Comparison of ENCODE assay signal across 5 fruit fly cellular contexts in the genomic region with DNA sequence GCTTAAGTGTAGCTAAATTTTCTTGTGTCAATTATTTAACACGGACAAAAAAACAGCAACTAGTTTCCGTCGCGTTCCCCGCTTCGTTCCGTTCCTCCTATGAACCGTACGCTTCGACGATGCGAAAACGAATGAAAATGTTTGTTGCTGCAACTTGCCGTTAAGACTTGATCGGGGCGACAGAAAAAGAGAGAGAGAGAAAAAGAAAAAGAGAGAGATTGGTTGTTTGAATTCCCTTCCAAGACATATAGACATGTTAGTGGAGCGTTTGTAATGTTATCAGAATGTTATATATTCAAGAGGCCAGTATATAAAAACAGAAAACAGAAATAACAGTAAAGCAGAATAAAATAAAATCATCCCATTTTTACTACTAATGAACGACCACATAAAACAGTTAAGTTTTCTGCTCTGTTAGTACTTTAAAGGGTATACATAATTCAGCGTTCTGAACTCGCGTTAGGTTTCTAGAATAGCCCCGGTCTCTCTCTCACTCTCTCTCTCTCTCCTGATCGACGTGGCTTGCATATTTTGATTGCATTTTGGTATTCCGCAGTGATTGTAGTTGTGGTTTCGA.
TF ChIP-seq lines count a peak whose summit lies in the region.

A gene (minus strand): TSS at position 137 of the 577 bp plus-strand sequence.

TF ChIP-seq in whole organism, adult, 20 proteins besides CTCF, POLR2A, EP300 and RAD21 (continued from another document):
- TF ChIP-seq Clk (GFP tag; optimal IDR thresholded peaks at IDR 0.05; lab: Kevin White, UChicago) (peak; percentile 44), CG14711 (tag; optimal IDR thresholded peaks at IDR 0.05; lab: Kevin White, UChicago) (peak; percentile 80), Mnt (GFP tag; optimal IDR thresholded peaks at IDR 0.05; lab: Kevin White, UChicago) (peak; percentile 81), cnc (optimal IDR thresholded peaks at IDR 0.05; lab: Kevin White, UChicago) (no peak)
TF ChIP-seq in whole organism, adult: peak in this region for 19.

TF ChIP-seq in whole organism, embryonic, 481 proteins besides CTCF, POLR2A, EP300 and RAD21 (continued from another document and continues in another):
- TF ChIP-seq D (optimal IDR thresholded peaks at IDR 0.05; lab: Kevin White, UChicago): no peak
- peak; percentile 85 for TF ChIP-seq D (GFP tag; optimal IDR thresholded peaks at IDR 0.05; lab: Kevin White, UChicago)
- peak; percentile 92 for TF ChIP-seq ttk (GFP tag; IDR thresholded peaks at IDR 0.05; lab: Robert Waterston, UW)
- peak; percentile 91 for TF ChIP-seq CG10147 (GFP tag; optimal IDR thresholded peaks at IDR 0.05; lab: Kevin White, UChicago)
- TF ChIP-seq Hmx (GFP tag; optimal IDR thresholded peaks at IDR 0.05; lab: Kevin White, UChicago): peak; percentile 70
- peak; percentile 95 for TF ChIP-seq CG30403 (GFP tag; optimal IDR thresholded peaks at IDR 0.05; lab: Kevin White, UChicago)
- TF ChIP-seq ham (GFP tag; IDR thresholded peaks at IDR 0.05; lab: Robert Waterston, UW): peak; percentile 63; the same call in 1 of the 2 replicates
- TF ChIP-seq zf30C (GFP tag; optimal IDR thresholded peaks at IDR 0.05; lab: Kevin White, UChicago): no peak
- TF ChIP-seq pita (GFP tag; optimal IDR thresholded peaks at IDR 0.05; lab: Kevin White, UChicago): no peak
- peak; percentile 67 for TF ChIP-seq CG30431 (GFP tag; optimal IDR thresholded peaks at IDR 0.05; lab: Kevin White, UChicago)
- TF ChIP-seq Scr (GFP tag; IDR thresholded peaks at IDR 0.05; lab: Robert Waterston, UW; ENCODE audit: partially characterized antibody): 0 out of 2 replicates have a peak, but pooled peaks have one; percentile 38
- TF ChIP-seq cwo (GFP tag; optimal IDR thresholded peaks at IDR 0.05; lab: Kevin White, UChicago): peak; percentile 88
- peak; percentile 30; the same call in 1 of the 2 replicates for TF ChIP-seq sna (GFP tag; IDR thresholded peaks at IDR 0.05; lab: Robert Waterston, UW; ENCODE audit: partially characterized antibody)
- TF ChIP-seq toy (GFP tag; IDR thresholded peaks at IDR 0.05; lab: Robert Waterston, UW): peak; percentile 79; the same call in 1 of the 2 replicates
- TF ChIP-seq Myb (GFP tag; optimal IDR thresholded peaks at IDR 0.05; lab: Kevin White, UChicago): peak; percentile 80
- peak; percentile 88 for TF ChIP-seq jumu (GFP tag; optimal IDR thresholded peaks at IDR 0.05; lab: Kevin White, UChicago)
- TF ChIP-seq cato (GFP tag; optimal IDR thresholded peaks at IDR 0.05; lab: Kevin White, UChicago; ENCODE audit: borderline replicate concordance): peak; percentile 85
- peak; percentile 91 for TF ChIP-seq Atf-2 (GFP tag; optimal IDR thresholded peaks at IDR 0.05; lab: Kevin White, UChicago)
- peak; percentile 79 for TF ChIP-seq ewg (GFP tag; optimal IDR thresholded peaks at IDR 0.05; lab: Kevin White, UChicago)
- peak; percentile 92 for TF ChIP-seq lab (GFP tag; optimal IDR thresholded peaks at IDR 0.05; lab: Kevin White, UChicago)
- peak; percentile 80 for TF ChIP-seq Aef1 (GFP tag; IDR thresholded peaks at IDR 0.05; lab: Robert Waterston, UW)
- peak; percentile 79 for TF ChIP-seq croc (GFP tag; conservative IDR thresholded peaks at IDR 0.05; lab: Robert Waterston, UW)
- TF ChIP-seq CG31388 (GFP tag; optimal IDR thresholded peaks at IDR 0.05; lab: Kevin White, UChicago): peak; percentile 48
- TF ChIP-seq sim (GFP tag; IDR thresholded peaks at IDR 0.05; lab: Robert Waterston, UW): peak; percentile 90
- TF ChIP-seq CG2199 (GFP tag; IDR thresholded peaks at IDR 0.05; lab: Robert Waterston, UW): peak; percentile 93
- peak; percentile 84 for TF ChIP-seq ERR (GFP tag; optimal IDR thresholded peaks at IDR 0.05; lab: Kevin White, UChicago)
- TF ChIP-seq so (GFP tag; IDR thresholded peaks at IDR 0.05; lab: Robert Waterston, UW): peak; percentile 93
- TF ChIP-seq sqz (GFP tag; optimal IDR thresholded peaks at IDR 0.05; lab: Kevin White, UChicago): peak; percentile 86

TF ChIP-seq in whole organism, prepupa, 60 proteins besides CTCF, POLR2A, EP300 and RAD21 (continued from another document and continues in another):
- TF ChIP-seq Smox (GFP tag; optimal IDR thresholded peaks at IDR 0.05; lab: Kevin White, UChicago) (peak; percentile 94), CG34406 (GFP tag; optimal IDR thresholded peaks at IDR 0.05; lab: Kevin White, UChicago) (peak; percentile 94), CG6808 (GFP tag; optimal IDR thresholded peaks at IDR 0.05; lab: Kevin White, UChicago) (peak; percentile 93), Sox14 (GFP tag; optimal IDR thresholded peaks at IDR 0.05; lab: Kevin White, UChicago) (peak; percentile 96), Ets96B (tag; optimal IDR thresholded peaks at IDR 0.05; lab: Kevin White, UChicago) (peak; percentile 91), eg (GFP tag; IDR thresholded peaks at IDR 0.05; lab: Robert Waterston, UW) (peak; percentile 88), CG3919 (GFP tag; optimal IDR thresholded peaks at IDR 0.05; lab: Kevin White, UChicago) (peak; percentile 94), CG8319 (GFP tag; optimal IDR thresholded peaks at IDR 0.05; lab: Kevin White, UChicago) (peak; percentile 90), vri (GFP tag; optimal IDR thresholded peaks at IDR 0.05; lab: Kevin White, UChicago) (peak; percentile 94), Sox102F (GFP tag; optimal IDR thresholded peaks at IDR 0.05; lab: Kevin White, UChicago) (peak; percentile 95), fd85E (GFP tag; optimal IDR thresholded peaks at IDR 0.05; lab: Kevin White, UChicago) (peak; percentile 85), spab (GFP tag; optimal IDR thresholded peaks at IDR 0.05; lab: Kevin White, UChicago) (peak; percentile 89), CG10669 (GFP tag; optimal IDR thresholded peaks at IDR 0.05; lab: Kevin White, UChicago) (peak; percentile 87), Eip93F (GFP tag; optimal IDR thresholded peaks at IDR 0.05; lab: Kevin White, UChicago) (peak; percentile 69), CG1621 (tag; optimal IDR thresholded peaks at IDR 0.05; lab: Kevin White, UChicago) (peak; percentile 88), salr (GFP tag; optimal IDR thresholded peaks at IDR 0.05; lab: Kevin White, UChicago) (peak; percentile 73 to 90), CG8632 (GFP tag; optimal IDR thresholded peaks at IDR 0.05; lab: Kevin White, UChicago) (peak; percentile 93), topi (GFP tag; optimal IDR thresholded peaks at IDR 0.05; lab: Kevin White, UChicago) (peak; percentile 96), CG16779 (tag; optimal IDR thresholded peaks at IDR 0.05; lab: Kevin White, UChicago) (peak; percentile 92), Ets21C (GFP tag; optimal IDR thresholded peaks at IDR 0.05; lab: Kevin White, UChicago) (peak; percentile 93), CG9139 (GFP tag; optimal IDR thresholded peaks at IDR 0.05; lab: Kevin White, UChicago) (peak; percentile 91), CG32006 (GFP tag; optimal IDR thresholded peaks at IDR 0.05; lab: Kevin White, UChicago) (peak; percentile 91), Met (GFP tag; optimal IDR thresholded peaks at IDR 0.05; lab: Kevin White, UChicago) (peak; percentile 97), CG6792 (GFP tag; optimal IDR thresholded peaks at IDR 0.05; lab: Kevin White, UChicago) (peak; percentile 96), CG11902 (GFP tag; optimal IDR thresholded peaks at IDR 0.05; lab: Kevin White, UChicago) (peak; percentile 81), OdsH (GFP tag; optimal IDR thresholded peaks at IDR 0.05; lab: Kevin White, UChicago) (peak; percentile 94), CG6276 (GFP tag; optimal IDR thresholded peaks at IDR 0.05; lab: Kevin White, UChicago) (peak; percentile 89), CG31627 (GFP tag; optimal IDR thresholded peaks at IDR 0.05; lab: Kevin White, UChicago) (peak; percentile 94), Eip75B (GFP tag; optimal IDR thresholded peaks at IDR 0.05; lab: Kevin White, UChicago) (peak; percentile 97), Lpt (GFP tag; optimal IDR thresholded peaks at IDR 0.05; lab: Kevin White, UChicago) (peak; percentile 88), CG7368 (GFP tag; optimal IDR thresholded peaks at IDR 0.05; lab: Kevin White, UChicago) (peak; percentile 90)

TF ChIP-seq in whole organism, pupa, 21 proteins besides CTCF, POLR2A, EP300 and RAD21 (continued from another document):
- TF ChIP-seq CG4496 (GFP tag; IDR thresholded peaks at IDR 0.05; lab: Robert Waterston, UW) (peak; percentile 87), rn (GFP tag; IDR thresholded peaks at IDR 0.05; lab: Robert Waterston, UW) (peak; percentile 66; the same call in 1 of the 2 replicates)

TF ChIP-seq in whole organism, wandering third instar larva, 38 proteins besides CTCF, POLR2A, EP300 and RAD21 (continued from another document):
- peak; percentile 69 for TF ChIP-seq Hr83 (GFP tag; optimal IDR thresholded peaks at IDR 0.05; lab: Kevin White, UChicago; ENCODE audit: poor library complexity, severe bottlenecking)
- no peak for TF ChIP-seq Abd-B (GFP tag; optimal IDR thresholded peaks at IDR 0.05; lab: Kevin White, UChicago)
- no peak for TF ChIP-seq Dfd (GFP tag; optimal IDR thresholded peaks at IDR 0.05; lab: Kevin White, UChicago)
- no peak for TF ChIP-seq N (GFP tag; optimal IDR thresholded peaks at IDR 0.05; lab: Kevin White, UChicago)
- peak; percentile 95 for TF ChIP-seq ey (GFP tag; optimal IDR thresholded peaks at IDR 0.05; lab: Kevin White, UChicago)
- peak; percentile 9 for TF ChIP-seq GATAd (GFP tag; optimal IDR thresholded peaks at IDR 0.05; lab: Kevin White, UChicago)
- TF ChIP-seq foxo (GFP tag; optimal IDR thresholded peaks at IDR 0.05; lab: Kevin White, UChicago): peak; percentile 87 to 97
- peak; percentile 76 for TF ChIP-seq dsf (GFP tag; optimal IDR thresholded peaks at IDR 0.05; lab: Kevin White, UChicago; ENCODE audit: borderline replicate concordance)
- TF ChIP-seq pan (optimal IDR thresholded peaks at IDR 0.05; lab: Kevin White, UChicago): no peak
- TF ChIP-seq Sp1 (GFP tag; optimal IDR thresholded peaks at IDR 0.05; lab: Kevin White, UChicago): peak; percentile 96
- TF ChIP-seq dl (GFP tag; optimal IDR thresholded peaks at IDR 0.05; lab: Kevin White, UChicago; ENCODE audit: insufficient read depth in 1 of 2, partially characterized antibody in 2 of 2): peak in 1 of 2 experiments; percentile 44
- TF ChIP-seq Hnf4 (GFP tag; optimal IDR thresholded peaks at IDR 0.05; lab: Kevin White, UChicago): peak; percentile 95
- TF ChIP-seq OdsH (GFP tag; optimal IDR thresholded peaks at IDR 0.05; lab: Kevin White, UChicago): peak; percentile 97
- TF ChIP-seq Jra (GFP tag; optimal IDR thresholded peaks at IDR 0.05; lab: Kevin White, UChicago): peak; percentile 94
- TF ChIP-seq tai (GFP tag; optimal IDR thresholded peaks at IDR 0.05; lab: Kevin White, UChicago): peak; percentile 78
- peak; percentile 76 for TF ChIP-seq dmrt93B (GFP tag; optimal IDR thresholded peaks at IDR 0.05; lab: Kevin White, UChicago)
- no peak for TF ChIP-seq jim (GFP tag; optimal IDR thresholded peaks at IDR 0.05; lab: Kevin White, UChicago)
- peak; percentile 91 for TF ChIP-seq sv (GFP tag; optimal IDR thresholded peaks at IDR 0.05; lab: Kevin White, UChicago)
- no peak for TF ChIP-seq lola (GFP tag; optimal IDR thresholded peaks at IDR 0.05; lab: Kevin White, UChicago)
